Fruit fly (Drosophila melanogaster) whole organism, wandering third instar larva: ENCODE results near the gene CG6678.

ENCODE experiments used
- Abd-B ChIP-seq: fragments of >200 bp; optimal IDR thresholded peaks from 2 replicates; lab custom pipeline; 2017; ENCODE audit warnings: missing biosample characterization, missing genetic modification characterization
- CG9705 ChIP-seq: fragments of 200-800 bp; sonication (Bioruptor generic); optimal IDR thresholded peaks from 2 replicates; lab custom pipeline; 2018; ENCODE audit warnings: missing biosample characterization, mild to moderate bottlenecking, missing genetic modification characterization
- Dfd ChIP-seq: fragments of >200 bp; optimal IDR thresholded peaks from 2 replicates; lab custom pipeline; 2017; ENCODE audit warnings: missing biosample characterization, missing genetic modification characterization
- GATAd ChIP-seq: sonication (Bioruptor generic); optimal IDR thresholded peaks from 2 replicates; lab custom pipeline; 2016; ENCODE audit warnings: missing biosample characterization, missing genetic modification characterization
- Hnf4 ChIP-seq: fragments of 200-800 bp; sonication (Bioruptor generic); optimal IDR thresholded peaks from 2 replicates; lab custom pipeline; 2016; ENCODE audit warnings: missing biosample characterization, mild to moderate bottlenecking, missing genetic modification characterization
- Hr78 ChIP-seq: fragments of >200 bp; optimal IDR thresholded peaks from 2 replicates; lab custom pipeline; 2017; ENCODE audit warnings: missing biosample characterization, missing genetic modification characterization
- Hr83 ChIP-seq: fragments of 200-300 bp; sonication (Bioruptor generic); optimal IDR thresholded peaks from 2 replicates; lab custom pipeline; 2016; ENCODE audit warnings: missing biosample characterization, mild to moderate bottlenecking, missing genetic modification characterization, moderate library complexity; ENCODE audit not compliant: poor library complexity, severe bottlenecking
- Jra ChIP-seq: sonication (Bioruptor generic); optimal IDR thresholded peaks from 2 replicates; lab custom pipeline; 2016; ENCODE audit warnings: missing biosample characterization, missing genetic modification characterization
- Myc ChIP-seq: fragments of >200 bp; optimal IDR thresholded peaks from 2 replicates; lab custom pipeline; 2017
- N ChIP-seq: fragments of >200 bp; optimal IDR thresholded peaks from 2 replicates; lab custom pipeline; 2018; ENCODE audit warnings: missing biosample characterization, missing external identifiers, missing genetic modification characterization
- OdsH ChIP-seq: fragments of 200-800 bp; sonication (Bioruptor generic); optimal IDR thresholded peaks from 2 replicates; lab custom pipeline; 2016; ENCODE audit warnings: missing biosample characterization, mild to moderate bottlenecking, missing genetic modification characterization
- Rel ChIP-seq, 2 experiments: fragments of 200-800 bp; sonication (Bioruptor generic) in 1 of 2; optimal IDR thresholded peaks; 2 replicates in 1 of 2; 3 replicates in 1 of 2; lab custom pipeline; 2016 to 2019; ENCODE audit warnings: mild to moderate bottlenecking in 2 of 2, missing biosample characterization in 2 of 2, missing genetic modification characterization in 2 of 2, moderate library complexity in 1 of 2
- Sp1 ChIP-seq: fragments of 200-800 bp; sonication (Bioruptor generic); optimal IDR thresholded peaks from 3 replicates; lab custom pipeline; 2019; ENCODE audit warnings: missing biosample characterization, mild to moderate bottlenecking, missing genetic modification characterization, moderate library complexity
- Vsx2 ChIP-seq: fragments of 200-300, 225-300 bp; sonication (Bioruptor generic); optimal IDR thresholded peaks from 2 replicates; lab custom pipeline; 2018; ENCODE audit warnings: missing biosample characterization, missing genetic modification characterization; ENCODE audit not compliant: partially characterized antibody
- br ChIP-seq: fragments of 200-800 bp; sonication (Bioruptor generic); optimal IDR thresholded peaks from 2 replicates; lab custom pipeline; 2016; ENCODE audit warnings: missing biosample characterization, missing genetic modification characterization
- dl ChIP-seq, 2 experiments: fragments of 175-275, 200-275 bp in 1 of 2; fragments of 200-275 bp in 1 of 2; sonication (Bioruptor generic); optimal IDR thresholded peaks; lab custom pipeline; 2018; ENCODE audit warnings: mild to moderate bottlenecking in 2 of 2, missing biosample characterization in 2 of 2, missing genetic modification characterization in 2 of 2, moderate library complexity in 2 of 2; ENCODE audit not compliant: partially characterized antibody in 2 of 2, insufficient read depth in 1 of 2
- dmrt93B ChIP-seq: fragments of 200-800 bp; sonication (Bioruptor generic); optimal IDR thresholded peaks from 2 replicates; lab custom pipeline; 2018; ENCODE audit warnings: missing biosample characterization, mild to moderate bottlenecking, missing genetic modification characterization
- dsf ChIP-seq: sonication (Bioruptor generic); optimal IDR thresholded peaks from 2 replicates; lab custom pipeline; 2016; ENCODE audit warnings: missing biosample characterization, missing genetic modification characterization, borderline replicate concordance
- ey ChIP-seq: fragments of 200-800 bp; sonication (Bioruptor generic); optimal IDR thresholded peaks from 2 replicates; lab custom pipeline; 2016; ENCODE audit warnings: missing biosample characterization, missing genetic modification characterization
- foxo ChIP-seq, 2 experiments: fragments of 200-800 bp; sonication (Bioruptor generic); optimal IDR thresholded peaks; 2 replicates in 1 of 2; 3 replicates in 1 of 2; lab custom pipeline; 2016 to 2017; ENCODE audit warnings: missing biosample characterization in 2 of 2, missing genetic modification characterization in 2 of 2
- fru ChIP-seq: fragments of 200-800 bp; sonication (Bioruptor generic); optimal IDR thresholded peaks from 3 replicates; lab custom pipeline; 2016; ENCODE audit warnings: missing biosample characterization, mild to moderate bottlenecking, missing genetic modification characterization
- h ChIP-seq: fragments of 200-800 bp; sonication (Bioruptor generic); optimal IDR thresholded peaks from 3 replicates; lab custom pipeline; 2016; ENCODE audit warnings: missing biosample characterization, mild to moderate bottlenecking, missing genetic modification characterization
- jim ChIP-seq: fragments of 175-275, 200-325 bp; sonication (Bioruptor generic); optimal IDR thresholded peaks from 2 replicates; lab custom pipeline; 2016; ENCODE audit warnings: missing biosample characterization, mild to moderate bottlenecking, missing genetic modification characterization
- lola ChIP-seq: fragments of >200 bp; optimal IDR thresholded peaks from 2 replicates; lab custom pipeline; 2017; ENCODE audit warnings: missing biosample characterization, missing genetic modification characterization
- pan ChIP-seq: fragments of >200 bp; optimal IDR thresholded peaks from 2 replicates; lab custom pipeline; 2017
- psq ChIP-seq: fragments of 200-800 bp; sonication (Bioruptor generic); optimal IDR thresholded peaks from 3 replicates; lab custom pipeline; 2017; ENCODE audit warnings: missing biosample characterization, mild to moderate bottlenecking, missing genetic modification characterization, moderate library complexity
- sage ChIP-seq: fragments of 200-800 bp; sonication (Bioruptor generic); optimal IDR thresholded peaks from 2 replicates; lab custom pipeline; 2016; ENCODE audit warnings: missing biosample characterization, mild to moderate bottlenecking, missing genetic modification characterization
- tai ChIP-seq: sonication (Bioruptor generic); optimal IDR thresholded peaks from 2 replicates; lab custom pipeline; 2016; ENCODE audit warnings: missing biosample characterization, missing genetic modification characterization
- usp ChIP-seq: fragments of >200 bp; optimal IDR thresholded peaks from 2 replicates; lab custom pipeline; 2017; ENCODE audit warnings: missing biosample characterization, missing genetic modification characterization
- woc ChIP-seq: sonication (Bioruptor generic); optimal IDR thresholded peaks from 2 replicates; lab custom pipeline; 2016; ENCODE audit warnings: missing biosample characterization, mild to moderate bottlenecking, missing genetic modification characterization

The CG6678 gene

DNA sequence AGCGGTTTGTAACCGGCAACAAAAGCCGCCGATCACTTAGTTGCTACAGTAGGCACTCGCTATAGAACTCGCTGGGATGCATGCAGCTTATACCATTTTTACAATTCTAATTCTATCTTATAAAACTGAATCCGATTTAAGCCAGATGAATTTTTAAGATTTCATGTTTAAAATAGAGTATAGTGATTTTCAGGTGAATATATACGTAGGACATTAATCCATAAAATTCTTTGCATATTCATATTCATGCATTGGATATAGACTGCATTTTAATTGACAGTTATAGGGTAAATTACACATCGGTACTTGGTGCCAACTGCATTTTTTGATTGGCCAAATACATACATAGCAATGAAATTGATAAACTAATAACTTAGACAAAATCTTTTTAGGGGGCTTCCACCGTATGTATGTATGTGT is 769 bp downstream of the CG6678 start (continued):
- TF ChIP-seq Sp1 (GFP tag; lab: Kevin White, UChicago) (no peak), foxo (GFP tag; optimal IDR thresholded peaks at IDR 0.05; lab: Kevin White, UChicago) (peak in 1 of 2 experiments; percentile 53), N (GFP tag; lab: Kevin White, UChicago) (no peak), Hnf4 (peak; percentile 19), Myc (lab: Kevin White, UChicago) (no peak), Jra (GFP tag; lab: Kevin White, UChicago) (no peak), usp (GFP tag; lab: Kevin White, UChicago) (no peak), jim (no peak), OdsH (GFP tag; lab: Kevin White, UChicago) (no peak)

DNA sequence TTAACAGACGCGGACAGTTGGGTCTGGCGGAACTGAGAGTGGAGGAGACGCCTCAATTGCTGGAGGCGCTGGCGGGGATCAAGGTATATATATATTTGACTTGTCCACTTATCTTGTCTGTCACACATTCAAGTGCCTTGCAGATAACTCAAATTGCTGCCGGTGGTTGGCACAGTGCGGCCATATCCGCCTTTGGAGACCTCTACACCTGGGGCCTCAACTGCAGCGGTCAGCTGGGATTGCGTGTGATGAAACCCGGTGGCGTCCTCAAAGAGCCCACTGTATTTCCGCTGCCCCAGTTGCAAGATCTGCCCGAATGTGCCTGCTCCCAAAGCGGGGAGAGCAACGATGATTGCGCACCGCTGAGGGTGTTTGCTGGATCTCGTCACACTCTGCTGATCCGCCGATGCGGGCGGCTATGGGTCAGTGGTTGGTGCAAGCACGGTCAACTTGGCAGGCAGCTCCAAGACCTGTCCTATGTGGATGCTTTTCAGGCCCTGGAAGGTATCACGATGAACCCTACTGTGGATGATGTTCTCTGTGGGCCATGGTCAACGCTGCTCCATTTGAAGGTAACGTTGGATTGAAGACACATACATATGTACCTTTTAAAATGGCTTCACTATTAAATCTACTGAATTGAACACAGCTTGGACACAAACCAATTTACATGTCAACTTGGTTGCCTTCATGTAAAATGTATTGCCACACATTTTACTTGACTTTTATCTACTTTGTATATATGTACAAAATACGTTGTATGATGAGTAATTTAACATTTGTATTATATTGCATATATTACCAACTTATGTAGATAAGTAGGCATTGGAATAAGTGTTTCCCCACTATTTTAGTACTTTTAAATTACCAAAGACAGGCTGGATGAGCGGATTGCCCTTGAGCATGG is 2.1 kb downstream of the CG6678 start, which contains the start of gene CG43844:
Gene CG43844 (plus strand): TSS at position 844 of the 907 bp plus-strand sequence.
- TF ChIP-seq Myc (lab: Kevin White, UChicago) (peak; percentile 30), h (GFP tag; lab: Kevin White, UChicago) (peak; percentile 0), CG9705 (GFP tag; lab: Kevin White, UChicago) (no peak), dl (GFP tag; optimal IDR thresholded peaks at IDR 0.05; lab: Kevin White, UChicago; ENCODE audit: insufficient read depth in 1 of 2, partially characterized antibody in 2 of 2) (no peak), dsf (GFP tag; lab: Kevin White, UChicago) (no peak), foxo (GFP tag; optimal IDR thresholded peaks at IDR 0.05; lab: Kevin White, UChicago) (peak in 1 of 2 experiments; percentile 35), woc (no peak), sage (GFP tag; lab: Kevin White, UChicago) (no peak), psq (GFP tag; lab: Kevin White, UChicago) (no peak), br (GFP tag; lab: Kevin White, UChicago) (no peak), GATAd (no peak), Hr78 (GFP tag; lab: Kevin White, UChicago) (no peak), Abd-B (no peak), pan (lab: Kevin White, UChicago) (no peak), fru (GFP tag; lab: Kevin White, UChicago) (peak; percentile 45), ey (peak; percentile 6)

DNA sequence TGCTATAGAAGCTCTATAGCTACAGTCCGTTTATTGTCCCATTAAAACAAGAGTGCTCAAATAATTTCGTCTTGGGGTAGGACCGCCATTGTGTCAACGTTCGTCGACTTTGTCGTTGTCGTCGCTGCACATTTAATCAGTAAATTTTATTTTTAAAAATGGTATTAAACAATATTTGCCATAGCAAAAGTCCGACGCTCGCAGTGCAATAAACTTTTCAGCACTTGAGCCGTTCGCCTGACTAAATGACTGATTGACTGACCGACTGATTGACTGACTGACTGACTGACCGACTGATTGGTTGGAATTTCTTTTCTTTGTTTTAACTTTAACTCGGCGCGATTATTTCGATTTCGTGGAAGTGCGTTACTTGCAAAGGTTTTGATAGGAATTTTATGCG is 3.1 kb downstream of the CG6678 start:
- TF ChIP-seq Vsx2 = no peak
- TF ChIP-seq usp (GFP tag; lab: Kevin White, UChicago) = no peak
- TF ChIP-seq tai (GFP tag; lab: Kevin White, UChicago) = no peak
- no peak for TF ChIP-seq N (GFP tag; lab: Kevin White, UChicago)
- TF ChIP-seq psq (GFP tag; lab: Kevin White, UChicago) = no peak
- no peak for TF ChIP-seq woc
- no peak for TF ChIP-seq dmrt93B (GFP tag; lab: Kevin White, UChicago)
- no peak for TF ChIP-seq dsf (GFP tag; lab: Kevin White, UChicago)
- peak; percentile 10 for TF ChIP-seq fru (GFP tag; lab: Kevin White, UChicago)
- TF ChIP-seq Hr83 (GFP tag; lab: Kevin White, UChicago) = no peak
- no peak for TF ChIP-seq Rel (GFP tag; optimal IDR thresholded peaks at IDR 0.05; lab: Kevin White, UChicago)
- peak; percentile 30 for TF ChIP-seq Rel (tag; optimal IDR thresholded peaks at IDR 0.05; lab: Kevin White, UChicago)
- TF ChIP-seq lola (GFP tag; lab: Kevin White, UChicago) = no peak
- no peak for TF ChIP-seq Dfd (GFP tag; lab: Kevin White, UChicago)
- no peak for TF ChIP-seq Myc (lab: Kevin White, UChicago)
- TF ChIP-seq h (GFP tag; lab: Kevin White, UChicago) = peak; percentile 23
- TF ChIP-seq jim = no peak
- no peak for TF ChIP-seq GATAd

DNA sequence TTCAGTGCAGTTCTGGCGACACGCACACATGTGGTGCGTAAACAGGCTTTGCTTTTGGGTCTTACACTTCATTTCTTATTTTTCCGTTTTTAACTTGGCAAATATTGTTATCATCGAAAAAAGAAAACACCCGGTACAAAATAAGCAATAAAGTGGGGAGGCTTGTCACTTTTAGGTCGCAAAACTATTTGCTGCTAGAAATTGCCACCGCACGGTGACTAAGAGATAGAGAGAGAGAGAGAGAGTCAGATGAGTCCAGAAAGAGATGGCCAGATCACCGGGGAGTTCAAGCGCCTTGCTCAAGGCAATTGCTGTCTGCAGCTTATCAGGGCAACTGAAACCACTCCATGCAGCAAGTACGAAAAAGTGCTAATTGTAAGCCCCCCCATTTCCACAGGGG is 3.9 kb downstream of the CG6678 start:
- TF ChIP-seq Rel (GFP tag; optimal IDR thresholded peaks at IDR 0.05; lab: Kevin White, UChicago) (no peak), Rel (tag; optimal IDR thresholded peaks at IDR 0.05; lab: Kevin White, UChicago) (peak; percentile 5), Hr78 (GFP tag; lab: Kevin White, UChicago) (no peak)
